Worm (Caenorhabditis elegans) whole organism, young adult: ENCODE data around the gene ckr-2.

Experiments used
- B0261.1 ChIP-seq: sonication (generic microtip); optimal IDR thresholded peaks from 2 replicates; lab custom pipeline; 2016; ENCODE audit warnings: mild to moderate bottlenecking, missing genetic modification characterization, moderate library complexity, missing compliant biosample characterization
- efl-1 ChIP-seq: fragments of 150-350 bp; optimal IDR thresholded peaks from 2 replicates; lab custom pipeline; 2014; ENCODE audit warnings: missing biosample characterization, missing genetic modification reagents, missing genetic modification characterization
- hrde-1 ChIP-seq: sonication (generic microtip); optimal IDR thresholded peaks from 2 replicates; lab custom pipeline; 2016; ENCODE audit warnings: missing genetic modification characterization, mild to moderate bottlenecking, missing compliant biosample characterization, moderate library complexity, missing genotype, missing genetic modification reagents, borderline replicate concordance
- nfya-2 ChIP-seq: fragments of 200-800 bp; sonication (Bioruptor generic); IDR thresholded peaks from 2 replicates; pipeline ENCODE4 v1.3.6; 2022; ENCODE audit warnings: missing genetic modification reagents, missing genetic modification characterization, missing compliant biosample characterization
- nhr-27 ChIP-seq: fragments of 200-800 bp; sonication (Bioruptor generic); optimal IDR thresholded peaks from 2 replicates; lab custom pipeline; 2018; ENCODE audit warnings: mild to moderate bottlenecking, missing genetic modification characterization, moderate library complexity, missing compliant biosample characterization
- ztf-22 ChIP-seq: fragments of 200-800 bp; sonication (Bioruptor generic); optimal IDR thresholded peaks from 2 replicates; lab custom pipeline; 2018; ENCODE audit warnings: mild to moderate bottlenecking, missing genetic modification characterization, moderate library complexity, missing compliant biosample characterization

- TF ChIP-seq ztf-22, result no peak
- no peak for TF ChIP-seq efl-1 (GFP tag; lab: Kevin White, UChicago)
- TF ChIP-seq hrde-1 (tag; lab: Kevin White, UChicago), result no peak
- no peak for TF ChIP-seq B0261.1 (tag; lab: Kevin White, UChicago)
- TF ChIP-seq nhr-27 (tag; lab: Kevin White, UChicago), result no peak
- no peak for TF ChIP-seq nfya-2 (GFP tag; lab: Robert Waterston, UW)
These were observed 44.8 kb downstream of the ckr-2 start, which contains the start of gene R155.3 for ce11 chrIII:1976642-1977041.
